ENCODE assay signal across 2 worm cellular contexts in the genomic region with DNA sequence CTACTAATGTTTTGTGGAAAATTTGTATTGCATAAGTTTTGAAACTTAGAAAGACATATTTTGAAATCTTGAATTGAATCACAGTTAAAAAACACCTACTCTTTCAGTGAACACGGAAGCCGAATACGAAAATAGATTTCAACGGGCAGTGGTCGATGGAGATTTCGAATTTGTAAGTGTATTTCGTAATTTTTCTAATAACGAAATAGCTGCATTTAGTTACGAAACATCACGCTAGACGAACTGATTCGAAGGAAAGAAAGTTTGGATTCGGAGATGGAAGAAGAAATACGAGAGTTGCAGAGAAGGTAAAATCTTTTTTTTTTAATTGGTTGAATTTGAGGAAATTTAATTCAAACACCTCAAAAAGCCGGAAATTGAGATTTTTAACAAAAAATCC.
TF ChIP-seq lines count a peak whose summit lies in the region.

No protein-coding gene starts in this region.

TF ChIP-seq in whole organism, L1 larva, 84 proteins besides CTCF, POLR2A, EP300 and RAD21:
- no peak for TF ChIP-seq vab-15 (tag; optimal IDR thresholded peaks at IDR 0.05; lab: Kevin White, UChicago)
- TF ChIP-seq skn-1 (tag; optimal IDR thresholded peaks at IDR 0.05; lab: Kevin White, UChicago): peak; percentile 60
- no peak for TF ChIP-seq hpl-2 (GFP tag; optimal IDR thresholded peaks at IDR 0.05; lab: Kevin White, UChicago)

TF ChIP-seq in whole organism, young adult, 124 proteins besides CTCF, POLR2A, EP300 and RAD21:
- TF ChIP-seq repo-1 (tag; optimal IDR thresholded peaks at IDR 0.05; lab: Kevin White, UChicago) (no peak), cebp-1 (GFP tag; IDR thresholded peaks at IDR 0.05; lab: Robert Waterston, UW) (no peak), cebp-1 (tag; optimal IDR thresholded peaks at IDR 0.05; lab: Kevin White, UChicago) (peak; percentile 83)
